Worm (Caenorhabditis elegans) whole organism, L2 larva: ENCODE measurements around the gene pos-1.

Source experiments
- C34F6.9 ChIP-seq: fragments of 150-350 bp; optimal IDR thresholded peaks from 2 replicates; lab custom pipeline; 2014; ENCODE audit warnings: missing biosample characterization, missing genetic modification characterization
- F13H6.1 ChIP-seq: sonication (generic microtip); optimal IDR thresholded peaks from 2 replicates; lab custom pipeline; 2016; ENCODE audit warnings: missing genetic modification characterization, missing compliant biosample characterization
- R02D3.7 ChIP-seq: fragments of 150-350 bp; optimal IDR thresholded peaks from 2 replicates; lab custom pipeline; 2014; ENCODE audit warnings: missing biosample characterization, missing genetic modification characterization
- Y55F3AM.14 ChIP-seq: fragments of 200-800 bp; sonication (Bioruptor generic); optimal IDR thresholded peaks from 2 replicates; lab custom pipeline; 2018; ENCODE audit warnings: mild to moderate bottlenecking, missing genetic modification characterization, missing compliant biosample characterization
- ZK546.5 ChIP-seq: sonication (generic microtip); optimal IDR thresholded peaks from 2 replicates; lab custom pipeline; 2017; ENCODE audit warnings: missing biosample characterization, missing genetic modification characterization
- alr-1 ChIP-seq: fragments of 150-350 bp; optimal IDR thresholded peaks from 2 replicates; lab custom pipeline; 2014; ENCODE audit warnings: missing biosample characterization, missing genetic modification characterization
- aly-2 ChIP-seq: fragments of 150-350 bp; optimal IDR thresholded peaks from 2 replicates; lab custom pipeline; 2014; ENCODE audit warnings: missing biosample characterization, missing genetic modification characterization
- blmp-1 ChIP-seq: sonication (generic microtip); optimal IDR thresholded peaks from 2 replicates; lab custom pipeline; 2017; ENCODE audit warnings: missing genetic modification characterization, mild to moderate bottlenecking, missing compliant biosample characterization, antibody characterized with exemption, moderate library complexity; ENCODE audit not compliant: insufficient read depth
- ceh-16 ChIP-seq: fragments of 150-350 bp; optimal IDR thresholded peaks from 2 replicates; lab custom pipeline; 2014; ENCODE audit warnings: missing biosample characterization, missing genetic modification characterization
- ceh-82 ChIP-seq: fragments of 150-350 bp; optimal IDR thresholded peaks from 2 replicates; lab custom pipeline; 2014; ENCODE audit warnings: missing biosample characterization, missing genetic modification characterization
- crh-2 ChIP-seq: sonication (generic microtip); optimal IDR thresholded peaks from 2 replicates; lab custom pipeline; 2017; ENCODE audit warnings: missing biosample characterization, missing genetic modification characterization
- dmd-4 ChIP-seq: sonication (generic microtip); optimal IDR thresholded peaks from 2 replicates; lab custom pipeline; 2017; ENCODE audit warnings: missing biosample characterization, missing genetic modification characterization
- egl-27 ChIP-seq: sonication (generic microtip); optimal IDR thresholded peaks from 3 replicates; lab custom pipeline; 2017; ENCODE audit warnings: missing biosample characterization, missing genetic modification reagents, missing genetic modification characterization
- elt-1 ChIP-seq: fragments of 150-350 bp; optimal IDR thresholded peaks from 2 replicates; lab custom pipeline; 2014; ENCODE audit warnings: missing biosample characterization, missing genetic modification characterization
- elt-3 ChIP-seq: sonication (generic microtip); optimal IDR thresholded peaks from 2 replicates; lab custom pipeline; 2017; ENCODE audit warnings: missing biosample characterization, missing genetic modification characterization
- fos-1 ChIP-seq: fragments of 150-350 bp; optimal IDR thresholded peaks from 2 replicates; lab custom pipeline; 2014; ENCODE audit warnings: missing biosample characterization, missing genetic modification characterization
- gmeb-1 ChIP-seq: fragments of 150-350 bp; optimal IDR thresholded peaks from 2 replicates; lab custom pipeline; 2014; ENCODE audit warnings: missing biosample characterization, missing genetic modification characterization
- lin-11 ChIP-seq: fragments of 150-350 bp; sonication (generic microtip); optimal IDR thresholded peaks from 2 replicates; lab custom pipeline; 2014; ENCODE audit warnings: missing biosample characterization, missing genetic modification characterization, inconsistent platforms, mixed read lengths
- lin-13 ChIP-seq: fragments of 150-350 bp; optimal IDR thresholded peaks from 2 replicates; lab custom pipeline; 2014; ENCODE audit warnings: missing biosample characterization, missing genetic modification reagents, missing genetic modification characterization
- lin-39 ChIP-seq: fragments of 150-350 bp; optimal IDR thresholded peaks from 2 replicates; lab custom pipeline; 2014; ENCODE audit warnings: missing biosample characterization, missing genetic modification reagents, missing genetic modification characterization
- lsy-2 ChIP-seq, 2 experiments: fragments of 150-350 bp in 1 of 2; sonication (generic microtip) in 1 of 2; optimal IDR thresholded peaks; 2 replicates each; lab custom pipeline; 2014 to 2017; ENCODE audit warnings: missing biosample characterization in 2 of 2, missing genetic modification characterization in 2 of 2
- mab-5 ChIP-seq: fragments of 150-350 bp; optimal IDR thresholded peaks from 2 replicates; lab custom pipeline; 2014; ENCODE audit warnings: missing biosample characterization, missing genetic modification characterization
- mdl-1 ChIP-seq, 2 experiments: fragments of 150-350 bp in 1 of 2; sonication (generic microtip) in 1 of 2; optimal IDR thresholded peaks; 2 replicates each; lab custom pipeline; 2017; ENCODE audit warnings: missing biosample characterization in 2 of 2, missing genetic modification characterization in 2 of 2
- nhr-10 ChIP-seq: sonication (generic microtip); optimal IDR thresholded peaks from 2 replicates; lab custom pipeline; 2017; ENCODE audit warnings: missing biosample characterization, missing genetic modification characterization
- nhr-11 ChIP-seq: fragments of 150-350 bp; optimal IDR thresholded peaks from 2 replicates; lab custom pipeline; 2014; ENCODE audit warnings: missing biosample characterization, missing genetic modification characterization
- nhr-12 ChIP-seq: fragments of 150-350 bp; optimal IDR thresholded peaks from 2 replicates; lab custom pipeline; 2014; ENCODE audit warnings: missing biosample characterization, missing genetic modification characterization
- nhr-129 ChIP-seq: fragments of 150-350 bp; optimal IDR thresholded peaks from 2 replicates; lab custom pipeline; 2014; ENCODE audit warnings: missing biosample characterization, missing genetic modification characterization
- nhr-21 ChIP-seq: fragments of 150-350 bp; optimal IDR thresholded peaks from 2 replicates; lab custom pipeline; 2014; ENCODE audit warnings: missing biosample characterization, missing genetic modification characterization
- nhr-23 ChIP-seq: fragments of 150-350 bp; optimal IDR thresholded peaks from 2 replicates; lab custom pipeline; 2014; ENCODE audit warnings: missing biosample characterization, missing genetic modification reagents, missing genetic modification characterization
- nhr-237 ChIP-seq: fragments of 150-350 bp; optimal IDR thresholded peaks from 2 replicates; lab custom pipeline; 2014; ENCODE audit warnings: missing biosample characterization, missing genetic modification characterization
- nhr-25 ChIP-seq: fragments of 150-350 bp; sonication (generic microtip); optimal IDR thresholded peaks from 3 replicates; lab custom pipeline; 2014; ENCODE audit warnings: missing biosample characterization, missing genetic modification characterization
- nhr-6 ChIP-seq: fragments of 150-350 bp; optimal IDR thresholded peaks from 2 replicates; lab custom pipeline; 2014; ENCODE audit warnings: missing biosample characterization, missing genetic modification characterization
- nhr-77 ChIP-seq: fragments of 150-350 bp; optimal IDR thresholded peaks from 2 replicates; lab custom pipeline; 2014; ENCODE audit warnings: missing biosample characterization, missing genetic modification characterization
- peb-1 ChIP-seq: fragments of 150-350 bp; optimal IDR thresholded peaks from 2 replicates; lab custom pipeline; 2014; ENCODE audit warnings: missing biosample characterization, missing genetic modification characterization
- sem-4 ChIP-seq: fragments of 150-350 bp; optimal IDR thresholded peaks from 2 replicates; lab custom pipeline; 2014; ENCODE audit warnings: missing biosample characterization, missing genetic modification reagents, missing genetic modification characterization
- skn-1 ChIP-seq: sonication (generic microtip); optimal IDR thresholded peaks from 2 replicates; lab custom pipeline; 2017; ENCODE audit warnings: missing biosample characterization, missing genetic modification characterization
- sma-3 ChIP-seq: sonication (generic microtip); optimal IDR thresholded peaks from 2 replicates; lab custom pipeline; 2016; ENCODE audit warnings: missing genetic modification reagents, missing genetic modification characterization, missing compliant biosample characterization
- sma-9 ChIP-seq, 2 experiments: fragments of 150-350 bp in 1 of 2; sonication (generic microtip) in 1 of 2; optimal IDR thresholded peaks; 2 replicates each; lab custom pipeline; 2014 to 2016; ENCODE audit warnings: missing genetic modification characterization in 2 of 2, mild to moderate bottlenecking in 1 of 2, missing biosample characterization in 1 of 2, missing compliant biosample characterization in 1 of 2, missing genetic modification reagents in 1 of 2, moderate library complexity in 1 of 2
- unc-39 ChIP-seq: fragments of 150-350 bp; optimal IDR thresholded peaks from 2 replicates; lab custom pipeline; 2014; ENCODE audit warnings: missing biosample characterization, missing genetic modification characterization
- unc-62 ChIP-seq: fragments of 150-350 bp; optimal IDR thresholded peaks from 2 replicates; lab custom pipeline; 2014; ENCODE audit warnings: missing biosample characterization, missing genetic modification reagents, missing genetic modification characterization
- ztf-11 ChIP-seq: sonication (generic microtip); optimal IDR thresholded peaks from 2 replicates; lab custom pipeline; 2017; ENCODE audit warnings: missing biosample characterization, missing genetic modification characterization
- ztf-4 ChIP-seq: fragments of 150-350 bp; optimal IDR thresholded peaks from 2 replicates; lab custom pipeline; 2014; ENCODE audit warnings: missing biosample characterization, missing genetic modification characterization

The pos-1 gene

ce11 chrV:8379206-8379605 is 34.7 kb upstream of the pos-1 start, which contains the start of gene F52E1.5:
Gene F52E1.5, plus strand, starts transcription at chrV:8379506.
- TF ChIP-seq elt-3 (tag; lab: Kevin White, UChicago): no peak
- no peak for TF ChIP-seq sma-3 (GFP tag; lab: Kevin White, UChicago)
- TF ChIP-seq nhr-12 (tag; lab: Kevin White, UChicago): no peak
- no peak for TF ChIP-seq lsy-2 (tag; optimal IDR thresholded peaks at IDR 0.05; lab: Kevin White, UChicago)
- no peak for TF ChIP-seq unc-62 (GFP tag; lab: Kevin White, UChicago)

ce11 chrV:8380076-8380475 is 33.8 kb upstream of the pos-1 start:
- TF ChIP-seq nhr-6 (tag; lab: Kevin White, UChicago) (no peak), nhr-77 (tag; lab: Kevin White, UChicago) (no peak), nhr-237 (tag; lab: Kevin White, UChicago) (no peak), F13H6.1 (tag; lab: Kevin White, UChicago) (no peak)

DNA sequence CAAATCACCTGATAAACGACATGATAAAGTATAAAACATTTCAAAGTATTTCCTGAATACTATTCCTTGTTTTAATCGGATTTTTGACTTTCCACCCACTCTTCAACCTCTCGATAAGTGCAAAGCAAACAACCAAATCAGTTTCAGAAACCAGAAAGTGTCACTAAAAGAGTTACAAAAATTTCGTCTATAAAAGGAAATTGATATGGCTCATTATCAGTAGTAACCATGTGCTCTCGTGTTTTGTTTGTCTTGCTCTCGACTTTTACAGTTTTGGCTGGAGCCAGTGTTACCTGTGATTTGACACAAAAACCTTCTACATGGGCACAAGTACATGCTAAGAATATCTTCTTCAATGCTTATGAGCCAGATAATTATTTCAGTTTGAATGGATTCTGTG is 30.2 kb upstream of the pos-1 start, which contains the start of gene F52E1.14:
F52E1.14 (plus strand) TSS at position 207 of the 400 bp plus-strand sequence.
- TF ChIP-seq nhr-11 (tag; lab: Kevin White, UChicago): no peak
- no peak for TF ChIP-seq sem-4 (tag; lab: Kevin White, UChicago)
- no peak for TF ChIP-seq ceh-82
- TF ChIP-seq ztf-4 (tag; lab: Kevin White, UChicago): no peak
- TF ChIP-seq lin-39: no peak
- no peak for TF ChIP-seq unc-39 (tag; lab: Kevin White, UChicago)
- TF ChIP-seq peb-1: no peak
- TF ChIP-seq mdl-1 (tag; optimal IDR thresholded peaks at IDR 0.05; lab: Kevin White, UChicago): no peak
- no peak for TF ChIP-seq nhr-25 (tag; lab: Kevin White, UChicago)
- peak; percentile 51 for TF ChIP-seq sma-9 (GFP tag; optimal IDR thresholded peaks at IDR 0.05; lab: Kevin White, UChicago)
- no peak for TF ChIP-seq sma-9 (tag; optimal IDR thresholded peaks at IDR 0.05; lab: Kevin White, UChicago)
- no peak for TF ChIP-seq Y55F3AM.14
- TF ChIP-seq nhr-77 (tag; lab: Kevin White, UChicago): no peak
- TF ChIP-seq C34F6.9 (tag; lab: Kevin White, UChicago): no peak
- TF ChIP-seq nhr-10 (tag; lab: Kevin White, UChicago): no peak
- no peak for TF ChIP-seq elt-3 (tag; lab: Kevin White, UChicago)
- no peak for TF ChIP-seq nhr-12 (tag; lab: Kevin White, UChicago)
- TF ChIP-seq fos-1 (tag; lab: Kevin White, UChicago): peak; percentile 67
- peak; percentile 51 for TF ChIP-seq crh-2
- no peak for TF ChIP-seq elt-1 (tag; lab: Kevin White, UChicago)
- no peak for TF ChIP-seq egl-27 (tag; lab: Kevin White, UChicago)
- no peak for TF ChIP-seq nhr-129 (tag; lab: Kevin White, UChicago)
- TF ChIP-seq lin-11 (tag; lab: Kevin White, UChicago): no peak
- TF ChIP-seq nhr-23 (tag; lab: Kevin White, UChicago): no peak
- TF ChIP-seq blmp-1: no peak
- TF ChIP-seq alr-1: no peak
- no peak for TF ChIP-seq ztf-11 (tag; lab: Kevin White, UChicago)
- TF ChIP-seq skn-1 (tag; lab: Kevin White, UChicago): no peak
- TF ChIP-seq ceh-16 (tag; lab: Kevin White, UChicago): no peak
- no peak for TF ChIP-seq mab-5
- no peak for TF ChIP-seq R02D3.7 (tag; lab: Kevin White, UChicago)
- no peak for TF ChIP-seq nhr-237 (tag; lab: Kevin White, UChicago)
- TF ChIP-seq F13H6.1 (tag; lab: Kevin White, UChicago): peak; percentile 39
- TF ChIP-seq ZK546.5 (tag; lab: Kevin White, UChicago): no peak

ce11 chrV:8384809-8385208 is 29.1 kb upstream of the pos-1 start:
- no peak for TF ChIP-seq elt-1 (tag; lab: Kevin White, UChicago)
- no peak for TF ChIP-seq lin-13
- TF ChIP-seq sma-3 (GFP tag; lab: Kevin White, UChicago): no peak
- TF ChIP-seq nhr-23 (tag; lab: Kevin White, UChicago): no peak
- TF ChIP-seq ztf-4 (tag; lab: Kevin White, UChicago): no peak
- TF ChIP-seq unc-62 (GFP tag; lab: Kevin White, UChicago): no peak
- TF ChIP-seq blmp-1: no peak
- no peak for TF ChIP-seq ztf-11 (tag; lab: Kevin White, UChicago)
- no peak for TF ChIP-seq lin-39
- TF ChIP-seq nhr-129 (tag; lab: Kevin White, UChicago): no peak
- no peak for TF ChIP-seq dmd-4 (tag; lab: Kevin White, UChicago)
- TF ChIP-seq aly-2 (tag; lab: Kevin White, UChicago): no peak
- no peak for TF ChIP-seq egl-27 (tag; lab: Kevin White, UChicago)
- no peak for TF ChIP-seq gmeb-1
- no peak for TF ChIP-seq ZK546.5 (tag; lab: Kevin White, UChicago)
- TF ChIP-seq fos-1 (tag; lab: Kevin White, UChicago): no peak
- no peak for TF ChIP-seq nhr-77 (tag; lab: Kevin White, UChicago)
- TF ChIP-seq elt-3 (tag; lab: Kevin White, UChicago): no peak
- TF ChIP-seq nhr-21 (tag; lab: Kevin White, UChicago): no peak
- no peak for TF ChIP-seq mab-5
- TF ChIP-seq, all 48 proteins: peak for 0
